Fruit fly (Drosophila melanogaster) whole organism, embryonic: Measurements from ENCODE around the gene CG10793.
A peak's percentile ranks its signal among the peaks of the same experiment; 100 is the strongest.

Source experiments
- B-H2 ChIP-seq: fragments of 200-800 bp; sonication (Bioruptor generic); optimal IDR thresholded peaks from 2 replicates; lab custom pipeline; 2018; ENCODE audit warnings: missing biosample characterization, mild to moderate bottlenecking, missing genetic modification characterization
- BtbVII ChIP-seq: fragments of 200-800 bp; sonication (Bioruptor generic); optimal IDR thresholded peaks from 3 replicates; lab custom pipeline; 2017; ENCODE audit warnings: missing biosample characterization, mild to moderate bottlenecking, missing genetic modification characterization
- CG10209 ChIP-seq: fragments of 200-800 bp; sonication (Bioruptor generic); optimal IDR thresholded peaks from 3 replicates; lab custom pipeline; 2017; ENCODE audit warnings: missing biosample characterization, mild to moderate bottlenecking, missing genetic modification characterization, missing genetic modification reagents
- CG10321 ChIP-seq: fragments of 200-800 bp; sonication (Bioruptor generic); IDR thresholded peaks from 2 replicates; pipeline ENCODE4 v1.3.6; 2022; ENCODE audit warnings: missing biosample characterization, missing genetic modification characterization
- CG11723 ChIP-seq: fragments of 200-800 bp; sonication (Bioruptor generic); optimal IDR thresholded peaks from 2 replicates; lab custom pipeline; 2017; ENCODE audit warnings: missing biosample characterization, mild to moderate bottlenecking, missing genetic modification characterization
- CG12071 ChIP-seq: fragments of 200-800 bp; sonication (Bioruptor generic); optimal IDR thresholded peaks from 3 replicates; lab custom pipeline; 2018; ENCODE audit warnings: missing biosample characterization, mild to moderate bottlenecking, missing genetic modification characterization
- CG12104 ChIP-seq: fragments of 200-800 bp; sonication (Bioruptor generic); optimal IDR thresholded peaks from 3 replicates; lab custom pipeline; 2016; ENCODE audit warnings: missing biosample characterization, missing genetic modification characterization
- CG12299 ChIP-seq: fragments of 200-800 bp; sonication (Bioruptor generic); optimal IDR thresholded peaks from 2 replicates; lab custom pipeline; 2018; ENCODE audit warnings: missing biosample characterization, mild to moderate bottlenecking, missing genetic modification characterization
- CG12769 ChIP-seq: fragments of 200-800 bp; sonication (Bioruptor generic); optimal IDR thresholded peaks from 2 replicates; lab custom pipeline; 2019; ENCODE audit warnings: missing biosample characterization, mild to moderate bottlenecking, missing genetic modification characterization, moderate library complexity
- CG15514 ChIP-seq: fragments of 200-800 bp; sonication (Bioruptor generic); optimal IDR thresholded peaks from 3 replicates; lab custom pipeline; 2017; ENCODE audit warnings: missing biosample characterization, missing genetic modification characterization, mild to moderate bottlenecking, moderate library complexity, missing genetic modification reagents
- CG17186 ChIP-seq: fragments of 200-800 bp; sonication (Bioruptor generic); optimal IDR thresholded peaks from 3 replicates; lab custom pipeline; 2017; ENCODE audit warnings: missing biosample characterization, missing genetic modification reagents, missing genetic modification characterization
- CG18599 ChIP-seq: fragments of 200-800 bp; sonication (Bioruptor generic); optimal IDR thresholded peaks from 3 replicates; lab custom pipeline; 2017; ENCODE audit warnings: missing biosample characterization, missing genetic modification characterization, mild to moderate bottlenecking, moderate library complexity, missing genetic modification reagents
- CG2120 ChIP-seq: fragments of 200-800 bp; sonication (Bioruptor generic); optimal IDR thresholded peaks from 3 replicates; lab custom pipeline; 2016; ENCODE audit warnings: missing biosample characterization, missing genetic modification characterization
- CG2202 ChIP-seq: fragments of 200-800 bp; sonication (Bioruptor generic); optimal IDR thresholded peaks from 2 replicates; lab custom pipeline; 2018; ENCODE audit warnings: missing biosample characterization, mild to moderate bottlenecking, missing genetic modification characterization
- CG2678 ChIP-seq: fragments of 200-800 bp; sonication (Bioruptor generic); optimal IDR thresholded peaks from 3 replicates; lab custom pipeline; 2019; ENCODE audit warnings: missing biosample characterization, mild to moderate bottlenecking, missing genetic modification characterization, moderate library complexity
- CG3281 ChIP-seq: fragments of 200-800 bp; sonication (Bioruptor generic); optimal IDR thresholded peaks from 3 replicates; lab custom pipeline; 2017; ENCODE audit warnings: missing biosample characterization, mild to moderate bottlenecking, missing genetic modification characterization
- CG33557 ChIP-seq: fragments of 200-800 bp; sonication (Bioruptor generic); optimal IDR thresholded peaks from 2 replicates; lab custom pipeline; 2019; ENCODE audit warnings: missing biosample characterization, mild to moderate bottlenecking, missing genetic modification characterization, moderate library complexity
- CG34422 ChIP-seq: fragments of 200-800 bp; sonication (Bioruptor generic); IDR thresholded peaks from 3 replicates; pipeline ENCODE4 v1.3.6; 2022; ENCODE audit warnings: missing biosample characterization, missing genetic modification characterization
- CG6765 ChIP-seq: fragments of 200-800 bp; sonication (Bioruptor generic); optimal IDR thresholded peaks from 3 replicates; lab custom pipeline; 2017; ENCODE audit warnings: missing biosample characterization, mild to moderate bottlenecking, missing genetic modification characterization
- CG6813 ChIP-seq: fragments of 200-800 bp; sonication (Bioruptor generic); optimal IDR thresholded peaks from 2 replicates; lab custom pipeline; 2017; ENCODE audit warnings: missing biosample characterization, missing genetic modification characterization, mild to moderate bottlenecking, moderate library complexity, missing genetic modification reagents
- CG7928 ChIP-seq: fragments of 200-800 bp; sonication (Bioruptor generic); optimal IDR thresholded peaks from 2 replicates; lab custom pipeline; 2017; ENCODE audit warnings: missing biosample characterization, mild to moderate bottlenecking, missing genetic modification characterization
- CG8290 ChIP-seq, 3 experiments: fragments of 200-800 bp; sonication (Bioruptor generic); optimal IDR thresholded peaks; 2 replicates each; lab custom pipeline; 2016 to 2019; ENCODE audit warnings: missing biosample characterization in 3 of 3, missing genetic modification characterization in 3 of 3, mild to moderate bottlenecking in 2 of 3, moderate library complexity in 1 of 3
- CG8478 ChIP-seq: fragments of >200 bp; optimal IDR thresholded peaks from 2 replicates; lab custom pipeline; 2018
- CG9817 ChIP-seq: fragments of 200-800 bp; sonication (Bioruptor generic); optimal IDR thresholded peaks from 2 replicates; lab custom pipeline; 2018; ENCODE audit warnings: missing biosample characterization, mild to moderate bottlenecking, missing genetic modification characterization, moderate library complexity
- D19B ChIP-seq: fragments of 200-800 bp; sonication (Bioruptor generic); optimal IDR thresholded peaks from 2 replicates; lab custom pipeline; 2017; ENCODE audit warnings: missing biosample characterization, mild to moderate bottlenecking, missing genetic modification characterization
- Fer3 ChIP-seq: fragments of 200-800 bp; sonication (Bioruptor generic); optimal IDR thresholded peaks from 2 replicates; lab custom pipeline; 2018; ENCODE audit warnings: missing biosample characterization, mild to moderate bottlenecking, missing genetic modification characterization, moderate library complexity
- Gug ChIP-seq: fragments of 200-800 bp; sonication (Bioruptor generic); IDR thresholded peaks from 4 replicates; pipeline ENCODE4 v1.3.6; 2022; ENCODE audit warnings: missing biosample characterization, missing genetic modification characterization
- HHEX ChIP-seq: fragments of 200-800 bp; sonication (Bioruptor generic); optimal IDR thresholded peaks from 3 replicates; lab custom pipeline; 2017; ENCODE audit warnings: missing biosample characterization, mild to moderate bottlenecking, missing genetic modification characterization, missing genetic modification reagents
- Hmr ChIP-seq: fragments of 200-800 bp; sonication (Bioruptor generic); optimal IDR thresholded peaks from 3 replicates; lab custom pipeline; 2017; ENCODE audit warnings: mild to moderate bottlenecking, missing biosample characterization, missing genetic modification reagents, missing genetic modification characterization
- Hsf ChIP-seq: fragments of 200-800 bp; sonication (Bioruptor generic); optimal IDR thresholded peaks from 3 replicates; lab custom pipeline; 2016; ENCODE audit warnings: missing biosample characterization, missing genetic modification characterization
- Meics ChIP-seq: fragments of 200-800 bp; sonication (Bioruptor generic); optimal IDR thresholded peaks from 2 replicates; lab custom pipeline; 2017; ENCODE audit warnings: missing biosample characterization, mild to moderate bottlenecking, missing genetic modification characterization
- PHDP ChIP-seq: fragments of 200-800 bp; sonication (Bioruptor generic); optimal IDR thresholded peaks from 3 replicates; lab custom pipeline; 2018; ENCODE audit warnings: missing biosample characterization, mild to moderate bottlenecking, missing genetic modification characterization, moderate library complexity
- Poxn ChIP-seq: fragments of 200-800 bp; sonication (Bioruptor generic); IDR thresholded peaks from 2 replicates; pipeline ENCODE4 v1.3.6; 2022; ENCODE audit warnings: missing biosample characterization, missing genetic modification characterization
- Ptx1 ChIP-seq: fragments of 200-800 bp; sonication (Bioruptor generic); IDR thresholded peaks from 2 replicates; pipeline ENCODE4 v1.3.6; 2022; ENCODE audit warnings: missing biosample characterization, missing genetic modification characterization
- Rfx ChIP-seq: fragments of 200-800 bp; sonication (Bioruptor generic); IDR thresholded peaks from 2 replicates; pipeline ENCODE4 v1.3.6; 2022; ENCODE audit warnings: missing biosample characterization, missing genetic modification characterization
- Tbp ChIP-seq: fragments of >200 bp; optimal IDR thresholded peaks from 2 replicates; lab custom pipeline; 2018; ENCODE audit warnings: missing biosample characterization, missing genetic modification characterization
- cas ChIP-seq: fragments of 200-800 bp; sonication (Bioruptor generic); IDR thresholded peaks from 2 replicates; pipeline ENCODE4 v1.3.6; 2022; ENCODE audit warnings: missing biosample characterization, missing genetic modification characterization
- caup ChIP-seq: fragments of 200-800 bp; sonication (Bioruptor generic); optimal IDR thresholded peaks from 3 replicates; lab custom pipeline; 2017; ENCODE audit warnings: missing biosample characterization, mild to moderate bottlenecking, missing genetic modification characterization, moderate library complexity; ENCODE audit not compliant: severe bottlenecking
- dimm ChIP-seq: fragments of 200-800 bp; sonication (Bioruptor generic); IDR thresholded peaks from 2 replicates; pipeline ENCODE4 v1.3.6; 2022; ENCODE audit warnings: missing biosample characterization, missing genetic modification characterization
- dm ChIP-seq: fragments of 200-800 bp; sonication (Bioruptor generic); optimal IDR thresholded peaks from 3 replicates; lab custom pipeline; 2016; ENCODE audit warnings: missing biosample characterization, missing genetic modification characterization
- fd3F ChIP-seq: fragments of 200-800 bp; sonication (Bioruptor generic); optimal IDR thresholded peaks from 2 replicates; lab custom pipeline; 2018; ENCODE audit warnings: missing biosample characterization, mild to moderate bottlenecking, missing genetic modification characterization, moderate library complexity
- fu2 ChIP-seq: fragments of 200-800 bp; sonication (Bioruptor generic); optimal IDR thresholded peaks from 2 replicates; lab custom pipeline; 2016; ENCODE audit warnings: missing biosample characterization, missing genetic modification characterization
- gem ChIP-seq: fragments of 200-800 bp; sonication (Bioruptor generic); optimal IDR thresholded peaks from 2 replicates; lab custom pipeline; 2019; ENCODE audit warnings: missing biosample characterization, mild to moderate bottlenecking, missing genetic modification characterization, moderate library complexity
- lab ChIP-seq: fragments of 200-800 bp; sonication (Bioruptor generic); optimal IDR thresholded peaks from 3 replicates; lab custom pipeline; 2017; ENCODE audit warnings: missing biosample characterization, missing genetic modification characterization, mild to moderate bottlenecking, moderate library complexity, missing genetic modification reagents
- lilli ChIP-seq: fragments of 200-800 bp; sonication (Bioruptor generic); optimal IDR thresholded peaks from 3 replicates; lab custom pipeline; 2016; ENCODE audit warnings: missing biosample characterization, missing genetic modification characterization
- psq ChIP-seq: fragments of 200-800 bp; sonication (Bioruptor generic); optimal IDR thresholded peaks from 2 replicates; lab custom pipeline; 2017; ENCODE audit warnings: missing biosample characterization, missing genetic modification characterization
- ro ChIP-seq: fragments of 200-800 bp; sonication (Bioruptor generic); IDR thresholded peaks from 2 replicates; pipeline ENCODE4 v1.3.6; 2022; ENCODE audit warnings: missing biosample characterization, missing genetic modification characterization
- row ChIP-seq: fragments of 200-800 bp; sonication (Bioruptor generic); IDR thresholded peaks from 3 replicates; pipeline ENCODE4 v1.3.6; 2022; ENCODE audit warnings: missing biosample characterization, missing genetic modification characterization
- schlank ChIP-seq: fragments of 200-800 bp; sonication (Bioruptor generic); optimal IDR thresholded peaks from 2 replicates; lab custom pipeline; 2018; ENCODE audit warnings: missing biosample characterization, mild to moderate bottlenecking, missing genetic modification characterization
- tgo ChIP-seq: fragments of 200-800 bp; sonication (Bioruptor generic); IDR thresholded peaks from 3 replicates; pipeline ENCODE4 v1.3.6; 2022; ENCODE audit warnings: missing biosample characterization, missing genetic modification characterization

CG10793 gene

dm6 chrX:3281958-3282357 lies 34.2 kb downstream of the CG10793 start:
- TF ChIP-seq CG3281 (GFP tag; lab: Kevin White, UChicago): peak; percentile 60
- TF ChIP-seq CG33557 (GFP tag; lab: Kevin White, UChicago): no peak
- TF ChIP-seq CG6765 (GFP tag; lab: Kevin White, UChicago): peak; percentile 44
- TF ChIP-seq PHDP (tag; lab: Kevin White, UChicago): peak; percentile 28
- TF ChIP-seq caup (GFP tag; lab: Kevin White, UChicago): peak; percentile 67
- TF ChIP-seq CG8290 (GFP tag; optimal IDR thresholded peaks at IDR 0.05; lab: Kevin White, UChicago): no peak
- TF ChIP-seq CG8290 (tag; optimal IDR thresholded peaks at IDR 0.05; lab: Kevin White, UChicago): peak in 1 of 2 experiments; percentile 67
- TF ChIP-seq Fer3 (tag; lab: Kevin White, UChicago): peak; percentile 53
- peak; percentile 17 for TF ChIP-seq B-H2 (GFP tag; lab: Kevin White, UChicago)
- TF ChIP-seq Rfx: peak; percentile 27; the same call in 1 of the 2 replicates
- peak; percentile 53 for TF ChIP-seq CG15514 (GFP tag; lab: Kevin White, UChicago)
- no peak for TF ChIP-seq CG2202
- TF ChIP-seq CG7928: peak; percentile 3
- TF ChIP-seq BtbVII (GFP tag; lab: Kevin White, UChicago): peak; percentile 50
- peak; percentile 69 for TF ChIP-seq lab (GFP tag; lab: Kevin White, UChicago)
- peak; percentile 54 for TF ChIP-seq CG2678 (tag; lab: Kevin White, UChicago)
- peak; percentile 13 for TF ChIP-seq HHEX (GFP tag; lab: Kevin White, UChicago)
- TF ChIP-seq CG18599: peak; percentile 68
- TF ChIP-seq gem: peak; percentile 15
- no peak for TF ChIP-seq psq
- peak; percentile 70 for TF ChIP-seq Hmr (GFP tag; lab: Kevin White, UChicago)
- TF ChIP-seq schlank (tag; lab: Kevin White, UChicago): peak; percentile 31
- TF ChIP-seq D19B (GFP tag; lab: Kevin White, UChicago): peak; percentile 2
- TF ChIP-seq CG10209 (GFP tag; lab: Kevin White, UChicago): peak; percentile 17
- TF ChIP-seq dm (GFP tag; lab: Kevin White, UChicago): no peak
- peak; percentile 24 for TF ChIP-seq CG12769 (tag; lab: Kevin White, UChicago)
- TF ChIP-seq CG9817 (tag; lab: Kevin White, UChicago): peak; percentile 30
- TF ChIP-seq CG11723 (GFP tag; lab: Kevin White, UChicago): no peak
- no peak for TF ChIP-seq Poxn (GFP tag; lab: Robert Waterston, UW)
- TF ChIP-seq Meics (GFP tag; lab: Kevin White, UChicago): peak; percentile 61
- peak; percentile 53 for TF ChIP-seq CG6813
- TF ChIP-seq fd3F (GFP tag; lab: Kevin White, UChicago): peak; percentile 41
- TF ChIP-seq CG12071 (GFP tag; lab: Kevin White, UChicago): peak; percentile 32
- TF ChIP-seq dimm (GFP tag; lab: Robert Waterston, UW): no peak
- TF ChIP-seq CG12299 (tag; lab: Kevin White, UChicago): no peak
- no peak for TF ChIP-seq cas
- TF ChIP-seq Tbp (GFP tag; lab: Kevin White, UChicago): no peak
- TF ChIP-seq, all 482 proteins: peak for 26

dm6 chrX:3273557-3273956 lies 42.6 kb downstream of the CG10793 start:
- no peak for TF ChIP-seq BtbVII (GFP tag; lab: Kevin White, UChicago)
- TF ChIP-seq lilli: peak; percentile 30
- no peak for TF ChIP-seq D19B (GFP tag; lab: Kevin White, UChicago)
- TF ChIP-seq fu2 (GFP tag; lab: Kevin White, UChicago): no peak
- TF ChIP-seq CG17186 (GFP tag; lab: Kevin White, UChicago): no peak
- TF ChIP-seq CG34422 (GFP tag; lab: Robert Waterston, UW): no peak
- TF ChIP-seq CG12299 (tag; lab: Kevin White, UChicago): no peak
- no peak for TF ChIP-seq CG12104 (GFP tag; lab: Kevin White, UChicago)
- peak; percentile 58 for TF ChIP-seq CG2678 (tag; lab: Kevin White, UChicago)
- peak; percentile 69 for TF ChIP-seq CG2120 (GFP tag; lab: Kevin White, UChicago)
- TF ChIP-seq ro (GFP tag; lab: Robert Waterston, UW): no peak
- peak; percentile 38; the same call in 2 of the 3 replicates for TF ChIP-seq tgo (GFP tag; lab: Robert Waterston, UW)
- TF ChIP-seq Ptx1 (GFP tag; lab: Robert Waterston, UW): peak; percentile 40; the same call in 1 of the 2 replicates
- TF ChIP-seq CG10321 (GFP tag; lab: Robert Waterston, UW): no peak
- peak; percentile 12; the same call in 1 of the 4 replicates for TF ChIP-seq Gug (GFP tag; lab: Robert Waterston, UW)
- TF ChIP-seq Hsf: no peak
- peak; percentile 72 for TF ChIP-seq row
- no peak for TF ChIP-seq CG8478 (lab: Kevin White, UChicago)
